Worm (Caenorhabditis elegans) whole organism, L4 larva: ENCODE measurements around the gene T10G3.1.
A peak's percentile ranks its signal among the peaks of the same experiment; 100 is the strongest.

Experiments
- D1046.2 ChIP-seq: fragments of 200-800 bp; sonication (Bioruptor generic); IDR thresholded peaks from 2 replicates; pipeline ENCODE4 v1.3.6; 2022; ENCODE audit warnings: missing genetic modification characterization, missing compliant biosample characterization
- F26F4.8 ChIP-seq: fragments of 200-800 bp; sonication (Bioruptor generic); conservative IDR thresholded peaks from 2 replicates; pipeline ENCODE4 v1.3.6; 2022; ENCODE audit warnings: missing genetic modification characterization, missing compliant biosample characterization
- F49E8.2 ChIP-seq: sonication (generic microtip); optimal IDR thresholded peaks from 2 replicates; lab custom pipeline; 2016; ENCODE audit warnings: missing compliant biosample characterization, mild to moderate bottlenecking, missing genetic modification characterization, borderline replicate concordance
- Y5F2A.4 ChIP-seq: fragments of 200-800 bp; sonication (Bioruptor generic); optimal IDR thresholded peaks from 2 replicates; lab custom pipeline; 2018; ENCODE audit warnings: mild to moderate bottlenecking, missing genetic modification characterization, missing compliant biosample characterization
- ZK337.2 ChIP-seq: fragments of 200-800 bp; sonication (Bioruptor generic); IDR thresholded peaks from 2 replicates; pipeline ENCODE4 v1.3.6; 2022; ENCODE audit warnings: missing genetic modification reagents, missing genetic modification characterization, missing compliant biosample characterization
- attf-4 ChIP-seq: sonication (generic microtip); optimal IDR thresholded peaks from 3 replicates; lab custom pipeline; 2017; ENCODE audit warnings: missing biosample characterization, missing genetic modification characterization
- ceh-20 ChIP-seq: fragments of 200-800 bp; sonication (Bioruptor generic); IDR thresholded peaks from 2 replicates; pipeline ENCODE4 v1.3.6; 2022; ENCODE audit warnings: missing genetic modification reagents, missing genetic modification characterization, missing compliant biosample characterization
- ceh-62 ChIP-seq: sonication (generic microtip); optimal IDR thresholded peaks from 2 replicates; lab custom pipeline; 2017; ENCODE audit warnings: missing biosample characterization, missing genetic modification characterization
- cey-2 ChIP-seq: sonication (generic microtip); optimal IDR thresholded peaks from 3 replicates; lab custom pipeline; 2017; ENCODE audit warnings: missing genetic modification characterization, mild to moderate bottlenecking, missing compliant biosample characterization, antibody characterized with exemption, borderline replicate concordance; ENCODE audit not compliant: insufficient read depth
- daf-16 ChIP-seq, 3 experiments: sonication (generic microtip); optimal IDR thresholded peaks; 2 replicates each; lab custom pipeline; 2016 to 2017; ENCODE audit warnings: missing genetic modification characterization in 3 of 3, missing genetic modification reagents in 3 of 3, mild to moderate bottlenecking in 2 of 3, missing compliant biosample characterization in 2 of 3, missing biosample characterization in 1 of 3, moderate library complexity in 1 of 3
- dmd-9 ChIP-seq: fragments of 200-800 bp; sonication (Bioruptor generic); IDR thresholded peaks from 2 replicates; pipeline ENCODE4 v1.3.6; 2022; ENCODE audit warnings: missing genetic modification reagents, missing genetic modification characterization, missing compliant biosample characterization
- dpl-1 ChIP-seq: fragments of 150-350 bp; optimal IDR thresholded peaks from 2 replicates; lab custom pipeline; 2014; ENCODE audit warnings: missing biosample characterization, missing genetic modification reagents, missing genetic modification characterization
- egl-43 ChIP-seq: fragments of 200-800 bp; sonication (Bioruptor generic); IDR thresholded peaks from 2 replicates; pipeline ENCODE4 v1.3.6; 2022; ENCODE audit warnings: missing genetic modification reagents, missing genetic modification characterization, missing compliant biosample characterization
- fkh-10 ChIP-seq: fragments of 150-350 bp; optimal IDR thresholded peaks from 2 replicates; lab custom pipeline; 2014; ENCODE audit warnings: missing biosample characterization, missing genetic modification reagents, missing genetic modification characterization
- fos-1 ChIP-seq: fragments of 150-350 bp; optimal IDR thresholded peaks from 2 replicates; lab custom pipeline; 2014; ENCODE audit warnings: missing biosample characterization, missing genetic modification characterization
- lin-15B ChIP-seq: fragments of 150-350 bp; sonication (generic microtip); optimal IDR thresholded peaks from 3 replicates; lab custom pipeline; 2014; ENCODE audit warnings: missing biosample characterization, missing genetic modification characterization
- lin-29 ChIP-seq: fragments of 200-800 bp; sonication (Bioruptor generic); IDR thresholded peaks from 2 replicates; pipeline ENCODE4 v1.3.6; 2022; ENCODE audit warnings: missing genetic modification reagents, missing genetic modification characterization, missing compliant biosample characterization
- lin-39 ChIP-seq: fragments of 150-350 bp; optimal IDR thresholded peaks from 2 replicates; lab custom pipeline; 2014; ENCODE audit warnings: missing biosample characterization, missing genetic modification reagents, missing genetic modification characterization
- mdl-1 ChIP-seq, 2 experiments: fragments of 150-350 bp in 1 of 2; sonication (generic microtip) in 1 of 2; optimal IDR thresholded peaks; 2 replicates each; lab custom pipeline; 2014 to 2017; ENCODE audit warnings: missing biosample characterization in 2 of 2, missing genetic modification characterization in 2 of 2
- mxl-2 ChIP-seq: fragments of 200-800 bp; sonication (Bioruptor generic); conservative IDR thresholded peaks from 2 replicates; pipeline ENCODE4 v1.3.6; 2022; ENCODE audit warnings: missing genetic modification reagents, missing genetic modification characterization, missing compliant biosample characterization
- mxl-3 ChIP-seq: fragments of 200-800 bp; sonication (Bioruptor generic); optimal IDR thresholded peaks from 2 replicates; lab custom pipeline; 2018; ENCODE audit warnings: mild to moderate bottlenecking, missing genetic modification characterization, missing compliant biosample characterization
- nhr-11 ChIP-seq: fragments of 150-350 bp; optimal IDR thresholded peaks from 2 replicates; lab custom pipeline; 2014; ENCODE audit warnings: missing biosample characterization, missing genetic modification characterization
- nhr-28 ChIP-seq: fragments of 150-350 bp; optimal IDR thresholded peaks from 2 replicates; lab custom pipeline; 2014; ENCODE audit warnings: missing biosample characterization, missing genetic modification characterization
- nhr-76 ChIP-seq: fragments of 150-350 bp; optimal IDR thresholded peaks from 2 replicates; lab custom pipeline; 2014; ENCODE audit warnings: missing biosample characterization, missing genetic modification characterization
- nhr-77 ChIP-seq: fragments of 150-350 bp; optimal IDR thresholded peaks from 2 replicates; lab custom pipeline; 2014; ENCODE audit warnings: missing biosample characterization, missing genetic modification characterization
- spr-1 ChIP-seq: sonication (generic microtip); optimal IDR thresholded peaks from 2 replicates; lab custom pipeline; 2016; ENCODE audit warnings: mild to moderate bottlenecking, missing genetic modification characterization, missing compliant biosample characterization
- spr-3 ChIP-seq: fragments of 200-800 bp; sonication (Bioruptor generic); optimal IDR thresholded peaks from 2 replicates; lab custom pipeline; 2018; ENCODE audit warnings: mild to moderate bottlenecking, missing genetic modification characterization, missing compliant biosample characterization
- zag-1 ChIP-seq: fragments of 150-350 bp; optimal IDR thresholded peaks from 2 replicates; lab custom pipeline; 2014; ENCODE audit warnings: missing biosample characterization, missing genetic modification characterization
- zip-11 ChIP-seq: fragments of 200-800 bp; sonication (Bioruptor generic); IDR thresholded peaks from 2 replicates; pipeline ENCODE4 v1.3.6; 2022; ENCODE audit warnings: missing genetic modification characterization, missing compliant biosample characterization
- zip-2 ChIP-seq: fragments of 150-350 bp; optimal IDR thresholded peaks from 2 replicates; lab custom pipeline; 2014; ENCODE audit warnings: missing biosample characterization, missing genetic modification characterization
- ztf-11 ChIP-seq: fragments of 150-350 bp; optimal IDR thresholded peaks from 2 replicates; lab custom pipeline; 2014; ENCODE audit warnings: missing biosample characterization, missing genetic modification characterization
- ztf-7 ChIP-seq: fragments of 150-350 bp; optimal IDR thresholded peaks from 2 replicates; lab custom pipeline; 2014; ENCODE audit warnings: missing biosample characterization, missing genetic modification characterization

Gene T10G3.1

DNA sequence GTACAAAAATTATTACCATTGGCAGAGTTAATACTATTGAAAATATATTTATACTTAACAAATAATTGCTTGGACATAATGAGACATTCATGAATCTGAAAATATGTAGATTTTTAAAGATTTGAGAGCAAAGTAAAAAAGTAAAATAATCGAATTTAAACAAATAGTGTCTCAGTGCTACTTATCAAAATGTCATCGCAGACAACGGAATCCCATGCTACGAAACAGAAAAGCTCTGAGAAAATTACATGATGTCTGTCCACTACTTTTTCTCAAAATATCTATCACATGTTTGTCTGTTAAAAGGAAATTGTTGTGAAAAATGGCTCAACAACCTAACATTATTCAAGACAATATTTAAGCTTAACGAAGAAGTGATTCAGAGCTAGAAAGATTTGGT is 10.9 kb upstream of the T10G3.1 start, which contains the start of gene T10G3.4:
Gene T10G3.4, minus strand, starts transcription at position 101 of the 400 bp plus-strand sequence.
- no peak for TF ChIP-seq spr-1 (tag; lab: Kevin White, UChicago)
- TF ChIP-seq attf-4 (tag; lab: Kevin White, UChicago): no peak
- no peak for TF ChIP-seq ceh-20 (GFP tag; lab: Robert Waterston, UW)
- TF ChIP-seq F26F4.8 (GFP tag; lab: Robert Waterston, UW): no peak
- no peak for TF ChIP-seq mdl-1 (tag; optimal IDR thresholded peaks at IDR 0.05; lab: Kevin White, UChicago)
- TF ChIP-seq D1046.2 (GFP tag; lab: Robert Waterston, UW): no peak
- TF ChIP-seq mxl-2: no peak
- no peak for TF ChIP-seq F49E8.2 (tag; lab: Kevin White, UChicago)
- no peak for TF ChIP-seq ztf-11 (tag; lab: Kevin White, UChicago)
- TF ChIP-seq Y5F2A.4 (GFP tag; lab: Kevin White, UChicago): no peak
- no peak for TF ChIP-seq lin-39 (tag; lab: Kevin White, UChicago)

- TF ChIP-seq lin-29 (GFP tag; lab: Robert Waterston, UW): no peak
- no peak for TF ChIP-seq nhr-11 (tag; lab: Kevin White, UChicago)
- no peak for TF ChIP-seq dmd-9 (GFP tag; lab: Robert Waterston, UW)
- no peak for TF ChIP-seq ztf-11 (tag; lab: Kevin White, UChicago)
- no peak for TF ChIP-seq nhr-76 (tag; lab: Kevin White, UChicago)
- no peak for TF ChIP-seq cey-2 (tag; lab: Kevin White, UChicago)
- TF ChIP-seq nhr-28 (tag; lab: Kevin White, UChicago): no peak
Observed at ce11 chrV:13479766-13480165, 6.3 kb upstream of the T10G3.1 start, which contains the start of gene T10G3.2. TSS of gene T10G3.2 (minus strand) at chrV:13479866.

DNA sequence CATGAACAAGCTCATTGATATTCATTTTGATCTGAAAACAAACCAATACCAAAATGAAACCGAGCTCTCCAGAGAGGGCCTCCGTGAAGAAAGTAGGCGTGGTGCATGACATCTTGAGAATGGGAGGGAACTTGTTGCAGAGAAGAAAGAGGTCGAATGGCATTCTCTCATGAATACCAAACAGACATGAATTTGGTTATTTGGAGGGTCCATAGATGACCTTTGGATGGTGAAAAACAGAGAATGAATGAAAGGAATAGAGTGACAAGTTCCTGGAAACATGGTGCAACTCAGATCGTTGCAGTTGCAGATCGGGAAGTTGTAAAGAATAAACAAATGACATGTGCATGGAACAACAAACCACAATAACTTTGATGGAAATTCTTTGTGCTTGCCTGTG is 2.9 kb upstream of the T10G3.1 start, which contains the start of gene T10G3.8:
Gene T10G3.8, minus strand, starts transcription at position 101 of the 400 bp plus-strand sequence.
- TF ChIP-seq ceh-62 (no peak), nhr-77 (tag; lab: Kevin White, UChicago) (no peak), D1046.2 (GFP tag; lab: Robert Waterston, UW) (no peak), zip-2 (tag; lab: Kevin White, UChicago) (no peak), ztf-7 (no peak), mxl-3 (GFP tag; lab: Kevin White, UChicago) (no peak), spr-3 (no peak), dmd-9 (GFP tag; lab: Robert Waterston, UW) (no peak), nhr-28 (tag; lab: Kevin White, UChicago) (no peak), F49E8.2 (tag; lab: Kevin White, UChicago) (no peak), Y5F2A.4 (GFP tag; lab: Kevin White, UChicago) (no peak), ZK337.2 (GFP tag; lab: Robert Waterston, UW) (no peak), mdl-1 (tag; optimal IDR thresholded peaks at IDR 0.05; lab: Kevin White, UChicago) (no peak), nhr-76 (tag; lab: Kevin White, UChicago) (no peak), zip-11 (GFP tag; lab: Robert Waterston, UW) (no peak), fkh-10 (GFP tag; lab: Kevin White, UChicago) (no peak), fos-1 (tag; lab: Kevin White, UChicago) (no peak), egl-43 (GFP tag; lab: Robert Waterston, UW) (no peak), zag-1 (tag; lab: Kevin White, UChicago) (no peak), lin-15B (no peak)
- TF ChIP-seq, all 104 proteins: peak for 0

- TF ChIP-seq nhr-11 (tag; lab: Kevin White, UChicago) (peak; percentile 14), dpl-1 (GFP tag; lab: Kevin White, UChicago) (no peak), daf-16 (GFP tag; optimal IDR thresholded peaks at IDR 0.05; lab: Kevin White, UChicago) (peak in 1 of 2 experiments; percentile 59), daf-16 (tag; optimal IDR thresholded peaks at IDR 0.05; lab: Kevin White, UChicago) (no peak), ZK337.2 (GFP tag; lab: Robert Waterston, UW) (no peak)
Observed at ce11 chrV:13472062-13472461, 1.4 kb downstream of the T10G3.1 start.
